Worm (Caenorhabditis elegans): ENCODE measurements around the gene sar-1.

sar-1 gene

DNA sequence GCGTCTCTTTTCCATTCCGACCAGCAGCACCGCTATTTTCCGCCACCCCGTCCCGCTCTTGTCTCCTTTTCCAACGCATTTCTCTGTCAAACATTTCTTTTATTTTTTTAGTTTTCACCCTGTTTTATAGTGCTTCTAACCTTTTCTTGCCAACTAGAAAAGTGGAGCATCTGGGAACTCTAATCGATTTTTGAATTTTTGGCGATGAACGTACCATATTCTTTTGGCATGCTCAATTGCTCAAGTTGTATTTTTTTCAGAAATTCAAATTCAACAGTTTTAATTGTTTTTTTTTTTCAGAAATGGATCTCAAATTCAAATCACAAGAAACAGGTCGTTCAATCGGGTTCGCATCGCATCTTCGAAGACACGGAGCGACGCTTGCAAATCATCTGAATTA, 35.1 kb upstream of the sar-1 start, which contains the start of gene ZK185.1:
Gene ZK185.1 (plus strand): TSS at position 301 of the 400 bp plus-strand sequence.
- no peak for TF ChIP-seq egrh-3 (GFP tag; IDR thresholded peaks at IDR 0.05)
- no peak for TF ChIP-seq fkh-3 (tag; optimal IDR thresholded peaks at IDR 0.05)
- TF ChIP-seq sptf-2 (GFP tag; optimal IDR thresholded peaks at IDR 0.05), result no peak
- 0 out of 2 replicates have a peak, but pooled peaks have one; percentile 12 for TF ChIP-seq zfh-2 (GFP tag; conservative IDR thresholded peaks at IDR 0.05)

DNA sequence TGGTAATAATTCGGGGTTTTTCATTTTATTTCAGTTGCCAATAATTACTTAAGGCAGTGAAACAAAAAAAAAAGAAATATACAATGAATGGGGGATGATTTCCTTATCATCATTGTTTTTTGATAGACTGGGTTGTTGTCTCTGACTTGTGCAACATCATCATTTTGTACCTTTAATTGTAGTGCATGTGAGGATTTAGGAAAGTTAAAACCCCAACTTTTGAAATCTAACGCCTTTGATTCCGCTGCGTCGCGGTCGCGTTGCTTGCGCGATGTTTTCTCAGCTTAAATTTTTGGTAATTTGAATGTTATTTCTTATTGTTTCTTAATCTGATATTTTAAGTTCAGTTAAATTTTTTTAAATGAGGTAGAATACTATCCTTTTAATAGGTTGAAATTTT, 32.7 kb upstream of the sar-1 start, which contains the start of gene ZK185.5:
Gene ZK185.5 (minus strand): TSS at position 101 of the 400 bp plus-strand sequence.
- TF ChIP-seq snpc-3.4 (tag; optimal IDR thresholded peaks at IDR 0.05) (no peak), F39B2.1 (GFP tag; IDR thresholded peaks at IDR 0.05) (no peak), akir-1 (GFP tag; optimal IDR thresholded peaks at IDR 0.05) (no peak), atf-7 (tag; optimal IDR thresholded peaks at IDR 0.05) (no peak), egrh-3 (GFP tag; IDR thresholded peaks at IDR 0.05) (no peak), madf-8 (GFP tag; conservative IDR thresholded peaks at IDR 0.05) (no peak), die-1 (tag; optimal IDR thresholded peaks at IDR 0.05) (no peak), ets-4 (GFP tag; optimal IDR thresholded peaks at IDR 0.05) (no peak), unc-62 (GFP tag; optimal IDR thresholded peaks at IDR 0.05) (no peak), ceh-40 (GFP tag; IDR thresholded peaks at IDR 0.05) (no peak), sea-2 (GFP tag; IDR thresholded peaks at IDR 0.05) (no peak), tbx-9 (tag; optimal IDR thresholded peaks at IDR 0.05; ENCODE audit: borderline replicate concordance) (no peak), ztf-6 (GFP tag; IDR thresholded peaks at IDR 0.05) (no peak), mel-28 (tag; optimal IDR thresholded peaks at IDR 0.05; ENCODE audit: borderline replicate concordance) (no peak), F55B11.4 (tag; optimal IDR thresholded peaks at IDR 0.05; ENCODE audit: borderline replicate concordance, insufficient read depth) (no peak), egl-18 (GFP tag; IDR thresholded peaks at IDR 0.05) (no peak)

DNA sequence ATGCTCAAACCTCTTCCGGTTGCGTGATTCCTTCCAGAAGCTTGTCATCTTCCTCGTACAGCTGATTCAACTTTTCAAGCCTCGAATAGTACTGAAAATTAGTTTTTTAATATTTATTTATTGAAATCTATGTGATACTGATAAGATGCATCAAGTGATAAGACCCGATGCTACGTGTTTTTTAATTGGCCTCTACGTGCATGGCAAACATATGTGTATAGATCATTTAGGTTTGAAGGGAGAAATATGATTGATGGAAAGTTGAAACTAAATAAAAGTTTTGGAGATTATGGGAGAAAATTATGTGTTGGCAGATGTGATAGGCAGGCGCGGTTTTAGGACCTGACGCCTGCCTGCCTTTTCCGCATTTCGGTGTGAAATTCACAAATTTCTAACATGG, 31.1 kb upstream of the sar-1 start:
- TF ChIP-seq let-607 (tag; optimal IDR thresholded peaks at IDR 0.05) (peak; percentile 80 to 86), T07F8.4 (tag; optimal IDR thresholded peaks at IDR 0.05) (no peak), dox-1 (GFP tag; IDR thresholded peaks at IDR 0.05) (0 out of 2 replicates have a peak, but pooled peaks have one; percentile 28), unc-62 (GFP tag; optimal IDR thresholded peaks at IDR 0.05) (no peak), nhr-80 (tag; optimal IDR thresholded peaks at IDR 0.05) (peak; percentile 88), C06A6.2 (GFP tag; conservative IDR thresholded peaks at IDR 0.05) (no peak), nhr-27 (tag; optimal IDR thresholded peaks at IDR 0.05) (no peak), K11D2.4 (GFP tag; IDR thresholded peaks at IDR 0.05) (no peak), Y95B8A.8 (GFP tag; IDR thresholded peaks at IDR 0.05) (no peak), bed-2 (GFP tag; IDR thresholded peaks at IDR 0.05) (no peak)

DNA sequence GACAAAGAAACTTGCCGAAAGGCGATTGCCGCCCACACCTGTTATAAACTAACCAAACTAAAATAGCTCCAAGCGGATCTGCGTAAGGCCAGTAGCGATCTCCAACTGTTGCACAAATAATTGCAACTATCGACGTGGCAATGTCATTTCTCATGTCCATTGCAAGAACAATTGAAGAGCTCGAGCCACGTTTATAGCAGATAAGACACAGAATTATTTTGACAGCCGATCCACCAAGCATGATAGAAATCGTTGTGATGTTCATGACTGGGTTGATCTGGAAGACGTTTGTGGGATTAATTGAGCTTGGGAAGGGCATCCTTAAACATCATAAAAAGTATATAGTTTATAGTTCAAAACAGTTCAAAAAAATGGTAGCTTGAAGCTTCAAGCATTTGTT, 29.9 kb upstream of the sar-1 start:
- TF ChIP-seq ceh-79 (tag; optimal IDR thresholded peaks at IDR 0.05) (no peak), F49E8.2 (tag; optimal IDR thresholded peaks at IDR 0.05; ENCODE audit: insufficient read depth) (no peak), egrh-3 (GFP tag; IDR thresholded peaks at IDR 0.05) (no peak), madf-3 (GFP tag; IDR thresholded peaks at IDR 0.05) (no peak), F37B4.10 (GFP tag; IDR thresholded peaks at IDR 0.05) (no peak), K11D2.4 (GFP tag; IDR thresholded peaks at IDR 0.05) (no peak), cebp-1 (GFP tag; IDR thresholded peaks at IDR 0.05) (no peak), cebp-1 (tag; optimal IDR thresholded peaks at IDR 0.05) (no peak), hlh-12 (tag; optimal IDR thresholded peaks at IDR 0.05) (no peak), ztf-22 (GFP tag; optimal IDR thresholded peaks at IDR 0.05) (no peak), bed-1 (GFP tag; IDR thresholded peaks at IDR 0.05) (no peak), Y67H2A.10 (GFP tag; conservative IDR thresholded peaks at IDR 0.05) (no peak), dpl-1 (GFP tag; optimal IDR thresholded peaks at IDR 0.05) (no peak)
